Fruit fly (Drosophila melanogaster): ENCODE results near the gene Fnta.

Fnta gene

dm6 chr2L:4856118-4856517 is 25.6 kb upstream of the Fnta start (continued):
- TF ChIP-seq pdm3 (GFP tag; optimal IDR thresholded peaks at IDR 0.05) (no peak), esn (GFP tag; optimal IDR thresholded peaks at IDR 0.05) (no peak), net (GFP tag; optimal IDR thresholded peaks at IDR 0.05) (no peak), Hr38 (GFP tag; optimal IDR thresholded peaks at IDR 0.05) (no peak), Smox (GFP tag; optimal IDR thresholded peaks at IDR 0.05) (no peak), Hr39 (GFP tag; optimal IDR thresholded peaks at IDR 0.05) (no peak), CG15336 (GFP tag; IDR thresholded peaks at IDR 0.05) (peak; percentile 29; the same call in 1 of the 2 replicates), OdsH (GFP tag; optimal IDR thresholded peaks at IDR 0.05) (peak; percentile 23), fd59A (GFP tag; optimal IDR thresholded peaks at IDR 0.05) (peak; percentile 7), CG3032 (tag; optimal IDR thresholded peaks at IDR 0.05) (peak; percentile 3), Ets21C (GFP tag; optimal IDR thresholded peaks at IDR 0.05) (no peak), CG7368 (GFP tag; optimal IDR thresholded peaks at IDR 0.05) (no peak), Ets96B (tag; optimal IDR thresholded peaks at IDR 0.05) (peak; percentile 26), vri (GFP tag; optimal IDR thresholded peaks at IDR 0.05) (no peak)

dm6 chr2L:4854822-4855221 is 24.3 kb upstream of the Fnta start:
- TF ChIP-seq CG6854 (GFP tag; optimal IDR thresholded peaks at IDR 0.05) (no peak), CG32006 (GFP tag; optimal IDR thresholded peaks at IDR 0.05) (no peak), Hr39 (GFP tag; optimal IDR thresholded peaks at IDR 0.05) (no peak), lz (GFP tag; optimal IDR thresholded peaks at IDR 0.05) (no peak), Sox102F (GFP tag; optimal IDR thresholded peaks at IDR 0.05) (no peak), cyc (GFP tag; optimal IDR thresholded peaks at IDR 0.05) (no peak), CG31627 (GFP tag; optimal IDR thresholded peaks at IDR 0.05) (no peak)

- no peak for TF ChIP-seq CG7368 (GFP tag; optimal IDR thresholded peaks at IDR 0.05)
- TF ChIP-seq fd59A (GFP tag; optimal IDR thresholded peaks at IDR 0.05) = no peak
- TF ChIP-seq Blimp-1 (GFP tag; optimal IDR thresholded peaks at IDR 0.05) = no peak
- no peak for TF ChIP-seq dsx (GFP tag; optimal IDR thresholded peaks at IDR 0.05; ENCODE audit: poor library complexity, severe bottlenecking)
- no peak for TF ChIP-seq CG16779 (tag; optimal IDR thresholded peaks at IDR 0.05)
- no peak for TF ChIP-seq eg (GFP tag; IDR thresholded peaks at IDR 0.05)
- TF ChIP-seq Smox (GFP tag; optimal IDR thresholded peaks at IDR 0.05) = no peak
- TF ChIP-seq CG10631 (GFP tag; optimal IDR thresholded peaks at IDR 0.05) = no peak
- no peak for TF ChIP-seq Hr38 (GFP tag; optimal IDR thresholded peaks at IDR 0.05)
Observed at dm6 chr2L:4852605-4853102, 22.2 kb upstream of the Fnta start, which contains the start of gene smog. Gene smog (plus strand): TSS chr2L:4852864.

dm6 chr2L:4850356-4850755 is 19.9 kb upstream of the Fnta start, which contains the start of the genes mRpS2 and Mon1:
Gene mRpS2 (minus strand): TSS chr2L:4850419.
Gene Mon1 (plus strand): TSS chr2L:4850641.
- TF ChIP-seq acj6 (GFP tag; optimal IDR thresholded peaks at IDR 0.05) (peak; percentile 93), CG16779 (tag; optimal IDR thresholded peaks at IDR 0.05) (no peak), Sox14 (GFP tag; optimal IDR thresholded peaks at IDR 0.05) (peak; percentile 86), CG9139 (GFP tag; optimal IDR thresholded peaks at IDR 0.05) (no peak), dac (GFP tag; optimal IDR thresholded peaks at IDR 0.05) (peak; percentile 87), CG15336 (GFP tag; IDR thresholded peaks at IDR 0.05) (peak; percentile 92), CG6854 (GFP tag; optimal IDR thresholded peaks at IDR 0.05) (peak; percentile 58), CG6276 (GFP tag; optimal IDR thresholded peaks at IDR 0.05) (no peak), eg (GFP tag; IDR thresholded peaks at IDR 0.05) (peak; percentile 97), CG6808 (GFP tag; optimal IDR thresholded peaks at IDR 0.05) (no peak), CG10631 (GFP tag; optimal IDR thresholded peaks at IDR 0.05) (peak; percentile 97), esn (GFP tag; optimal IDR thresholded peaks at IDR 0.05) (peak; percentile 95), CG34406 (GFP tag; optimal IDR thresholded peaks at IDR 0.05) (peak; percentile 90), Sox15 (GFP tag; optimal IDR thresholded peaks at IDR 0.05) (peak; percentile 89), CG3919 (GFP tag; optimal IDR thresholded peaks at IDR 0.05) (peak; percentile 95), CG1621 (tag; optimal IDR thresholded peaks at IDR 0.05) (peak; percentile 70), salr (GFP tag; optimal IDR thresholded peaks at IDR 0.05) (peak; percentile 83 to 87), CG8119 (GFP tag; IDR thresholded peaks at IDR 0.05) (peak; percentile 95), net (GFP tag; optimal IDR thresholded peaks at IDR 0.05) (peak; percentile 88), Sox102F (GFP tag; optimal IDR thresholded peaks at IDR 0.05) (peak; percentile 88), CG10669 (GFP tag; optimal IDR thresholded peaks at IDR 0.05) (peak; percentile 98), fd85E (GFP tag; optimal IDR thresholded peaks at IDR 0.05) (peak; percentile 68), CG8632 (GFP tag; optimal IDR thresholded peaks at IDR 0.05) (peak; percentile 89), Ets21C (GFP tag; optimal IDR thresholded peaks at IDR 0.05) (peak; percentile 82), Hr38 (GFP tag; optimal IDR thresholded peaks at IDR 0.05) (peak; percentile 29), CG7368 (GFP tag; optimal IDR thresholded peaks at IDR 0.05) (peak; percentile 91), dsx (GFP tag; optimal IDR thresholded peaks at IDR 0.05; ENCODE audit: poor library complexity, severe bottlenecking) (peak; percentile 85), cyc (GFP tag; optimal IDR thresholded peaks at IDR 0.05) (peak; percentile 93), lz (GFP tag; optimal IDR thresholded peaks at IDR 0.05) (peak; percentile 91), vri (GFP tag; optimal IDR thresholded peaks at IDR 0.05) (peak; percentile 76), Eip93F (GFP tag; optimal IDR thresholded peaks at IDR 0.05) (peak; percentile 79), CG11762 (GFP tag; optimal IDR thresholded peaks at IDR 0.05; ENCODE audit: insufficient read depth) (peak; percentile 92), CG32006 (GFP tag; optimal IDR thresholded peaks at IDR 0.05) (peak; percentile 92)
